Fruit fly (Drosophila melanogaster) whole organism, embryonic: Measurements from ENCODE around the gene Srp19.

Experiments
- Atf6 ChIP-seq: fragments of 200-800 bp; sonication (Bioruptor generic); IDR thresholded peaks from 2 replicates; pipeline ENCODE4 v1.3.6; 2022; ENCODE audit warnings: missing biosample characterization, missing genetic modification characterization
- CG10654 ChIP-seq: fragments of 200-800 bp; sonication (Bioruptor generic); optimal IDR thresholded peaks from 2 replicates; lab custom pipeline; 2016; ENCODE audit warnings: missing biosample characterization, missing genetic modification characterization
- CG12236 ChIP-seq: fragments of 200-800 bp; sonication (Bioruptor generic); optimal IDR thresholded peaks from 2 replicates; lab custom pipeline; 2016; ENCODE audit warnings: missing biosample characterization, missing genetic modification characterization
- CG1233 ChIP-seq: fragments of 200-800 bp; sonication (Bioruptor generic); optimal IDR thresholded peaks from 4 replicates; lab custom pipeline; 2018; ENCODE audit warnings: missing biosample characterization, mild to moderate bottlenecking, missing genetic modification characterization
- CG12391 ChIP-seq: fragments of 200-800 bp; sonication (Bioruptor generic); optimal IDR thresholded peaks from 3 replicates; lab custom pipeline; 2018; ENCODE audit warnings: missing biosample characterization, mild to moderate bottlenecking, missing genetic modification characterization, moderate library complexity
- CG12769 ChIP-seq: fragments of 200-800 bp; sonication (Bioruptor generic); optimal IDR thresholded peaks from 2 replicates; lab custom pipeline; 2019; ENCODE audit warnings: missing biosample characterization, mild to moderate bottlenecking, missing genetic modification characterization, moderate library complexity
- CG13287 ChIP-seq: fragments of 200-800 bp; sonication (Bioruptor generic); IDR thresholded peaks from 2 replicates; pipeline ENCODE4 v1.3.6; 2022; ENCODE audit warnings: missing biosample characterization, missing genetic modification characterization; ENCODE audit not compliant: partially characterized antibody
- CG15479 ChIP-seq: fragments of 200-800 bp; sonication (Bioruptor generic); optimal IDR thresholded peaks from 3 replicates; lab custom pipeline; 2019; ENCODE audit warnings: missing biosample characterization, mild to moderate bottlenecking, missing genetic modification characterization, moderate library complexity
- CG15601 ChIP-seq: fragments of 200-800 bp; sonication (Bioruptor generic); optimal IDR thresholded peaks from 3 replicates; lab custom pipeline; 2019; ENCODE audit warnings: missing biosample characterization, mild to moderate bottlenecking, missing genetic modification characterization, moderate library complexity
- CG18262 ChIP-seq: fragments of 200-800 bp; optimal IDR thresholded peaks from 3 replicates; lab custom pipeline; 2019; ENCODE audit warnings: missing biosample characterization, mild to moderate bottlenecking, missing genetic modification characterization, moderate library complexity
- CG3995 ChIP-seq: fragments of 200-800 bp; sonication (Bioruptor generic); optimal IDR thresholded peaks from 3 replicates; lab custom pipeline; 2016; ENCODE audit warnings: missing biosample characterization, missing genetic modification characterization
- CG4282 ChIP-seq: fragments of 200-800 bp; sonication (Bioruptor generic); optimal IDR thresholded peaks from 2 replicates; lab custom pipeline; 2016; ENCODE audit warnings: missing biosample characterization, missing genetic modification characterization
- CG4328 ChIP-seq: fragments of 200-800 bp; sonication (Bioruptor generic); optimal IDR thresholded peaks from 3 replicates; lab custom pipeline; 2017; ENCODE audit warnings: missing biosample characterization, missing genetic modification reagents, missing genetic modification characterization
- CG4730 ChIP-seq: fragments of 200-800 bp; sonication (Bioruptor generic); IDR thresholded peaks from 2 replicates; pipeline ENCODE4 v1.3.6; 2022; ENCODE audit warnings: missing biosample characterization, missing genetic modification characterization
- CG8089 ChIP-seq: fragments of 200-800 bp; sonication (Bioruptor generic); optimal IDR thresholded peaks from 3 replicates; lab custom pipeline; 2016; ENCODE audit warnings: missing biosample characterization, missing genetic modification characterization
- CG8765 ChIP-seq: fragments of 200-800 bp; sonication (Bioruptor generic); IDR thresholded peaks from 2 replicates; pipeline ENCODE4 v1.3.6; 2022; ENCODE audit warnings: missing biosample characterization, missing genetic modification characterization
- CHES-1-like ChIP-seq: fragments of 200-800 bp; sonication (Bioruptor generic); optimal IDR thresholded peaks from 2 replicates; lab custom pipeline; 2016; ENCODE audit warnings: missing biosample characterization, missing genetic modification characterization
- D ChIP-seq, 2 experiments: fragments of 200-800 bp in 1 of 2; fragments of >200 bp in 1 of 2; sonication (Bioruptor generic) in 1 of 2; optimal IDR thresholded peaks; 2 replicates in 1 of 2; 3 replicates in 1 of 2; lab custom pipeline; 2017; ENCODE audit warnings: mild to moderate bottlenecking in 1 of 2, missing biosample characterization in 1 of 2, missing genetic modification characterization in 1 of 2, missing genetic modification reagents in 1 of 2
- Deaf1 ChIP-seq: fragments of 200-800 bp; optimal IDR thresholded peaks from 3 replicates; lab custom pipeline; 2019; ENCODE audit warnings: missing biosample characterization, mild to moderate bottlenecking, missing genetic modification characterization, moderate library complexity
- Dip2 ChIP-seq: fragments of 200-800 bp; sonication (Bioruptor generic); IDR thresholded peaks from 2 replicates; pipeline ENCODE4 v1.3.6; 2022; ENCODE audit warnings: missing biosample characterization, missing genetic modification characterization
- Dll ChIP-seq: fragments of 200-800 bp; sonication (Bioruptor generic); IDR thresholded peaks from 4 replicates; pipeline ENCODE4 v1.3.6; 2022; ENCODE audit warnings: missing biosample characterization, missing genetic modification characterization; ENCODE audit not compliant: partially characterized antibody
- H15 ChIP-seq: fragments of 200-800 bp; sonication (Bioruptor generic); IDR thresholded peaks from 3 replicates; pipeline ENCODE4 v1.3.6; 2022; ENCODE audit warnings: missing biosample characterization, missing genetic modification characterization
- H2.0 ChIP-seq: fragments of 200-800 bp; sonication (Bioruptor generic); IDR thresholded peaks from 2 replicates; pipeline ENCODE4 v1.3.6; 2022; ENCODE audit warnings: missing biosample characterization, missing genetic modification characterization
- Lpt ChIP-seq: fragments of >200 bp; optimal IDR thresholded peaks from 2 replicates; lab custom pipeline; 2018; ENCODE audit warnings: missing biosample characterization, missing genetic modification characterization
- NfI ChIP-seq: fragments of 200-800 bp; sonication (Bioruptor generic); optimal IDR thresholded peaks from 3 replicates; lab custom pipeline; 2018; ENCODE audit warnings: missing biosample characterization, mild to moderate bottlenecking, missing genetic modification characterization, moderate library complexity
- Scr ChIP-seq: fragments of 200-800 bp; sonication (Bioruptor generic); IDR thresholded peaks from 2 replicates; pipeline ENCODE4 v1.3.6; 2022; ENCODE audit warnings: missing biosample characterization, missing genetic modification characterization; ENCODE audit not compliant: partially characterized antibody
- Side ChIP-seq: fragments of 200-800 bp; sonication (Bioruptor generic); optimal IDR thresholded peaks from 2 replicates; lab custom pipeline; 2016; ENCODE audit warnings: missing biosample characterization, missing genetic modification characterization
- Sry-δ ChIP-seq: fragments of 200-800 bp; sonication (Bioruptor generic); optimal IDR thresholded peaks from 2 replicates; lab custom pipeline; 2016; ENCODE audit warnings: missing biosample characterization, missing genetic modification characterization
- Tbp ChIP-seq: fragments of >200 bp; optimal IDR thresholded peaks from 2 replicates; lab custom pipeline; 2018; ENCODE audit warnings: missing biosample characterization, missing genetic modification characterization
- danr ChIP-seq: fragments of 200-800 bp; sonication (Bioruptor generic); IDR thresholded peaks from 2 replicates; pipeline ENCODE4 v1.3.6; 2022; ENCODE audit warnings: missing biosample characterization, missing genetic modification characterization
- disco-r ChIP-seq: fragments of 200-800 bp; sonication (Bioruptor generic); optimal IDR thresholded peaks from 2 replicates; lab custom pipeline; 2016; ENCODE audit warnings: missing biosample characterization, missing genetic modification characterization
- fd96Cb ChIP-seq: fragments of 200-800 bp; sonication (Bioruptor generic); optimal IDR thresholded peaks from 2 replicates; lab custom pipeline; 2018; ENCODE audit warnings: missing biosample characterization, mild to moderate bottlenecking, missing genetic modification characterization, moderate library complexity
- grn ChIP-seq: fragments of 200-800 bp; sonication (Bioruptor generic); optimal IDR thresholded peaks from 3 replicates; lab custom pipeline; 2017; ENCODE audit warnings: missing biosample characterization, missing genetic modification characterization
- gt ChIP-seq: fragments of 200-800 bp; sonication (Bioruptor generic); IDR thresholded peaks from 2 replicates; pipeline ENCODE4 v1.3.6; 2022; ENCODE audit warnings: missing biosample characterization, missing genetic modification characterization
- h ChIP-seq: fragments of >200 bp; optimal IDR thresholded peaks from 2 replicates; lab custom pipeline; 2017
- ken ChIP-seq: fragments of 200-800 bp; sonication (Bioruptor generic); IDR thresholded peaks from 3 replicates; pipeline ENCODE4 v1.3.6; 2022; ENCODE audit warnings: missing biosample characterization, missing genetic modification characterization
- lbe ChIP-seq: fragments of 200-800 bp; sonication (Bioruptor generic); optimal IDR thresholded peaks from 2 replicates; lab custom pipeline; 2016; ENCODE audit warnings: missing biosample characterization, mild to moderate bottlenecking, missing genetic modification characterization
- nau ChIP-seq: fragments of 200-800 bp; sonication (Bioruptor generic); optimal IDR thresholded peaks from 3 replicates; lab custom pipeline; 2017; ENCODE audit warnings: missing biosample characterization, mild to moderate bottlenecking, missing genetic modification characterization, missing genetic modification reagents
- seq ChIP-seq: fragments of 200-800 bp; sonication (Bioruptor generic); IDR thresholded peaks from 2 replicates; pipeline ENCODE4 v1.3.6; 2022; ENCODE audit warnings: missing biosample characterization, missing genetic modification characterization
- stwl ChIP-seq: fragments of 200-800 bp; sonication (Bioruptor generic); optimal IDR thresholded peaks from 3 replicates; lab custom pipeline; 2018; ENCODE audit warnings: missing biosample characterization, mild to moderate bottlenecking, missing genetic modification characterization, moderate library complexity
- sug ChIP-seq: fragments of 200-800 bp; optimal IDR thresholded peaks from 2 replicates; lab custom pipeline; 2019; ENCODE audit warnings: missing biosample characterization, mild to moderate bottlenecking, missing genetic modification characterization, moderate library complexity
- tx ChIP-seq: fragments of 200-800 bp; sonication (Bioruptor generic); optimal IDR thresholded peaks from 2 replicates; lab custom pipeline; 2016; ENCODE audit warnings: missing biosample characterization, missing genetic modification characterization
- vfl ChIP-seq: fragments of 200-800 bp; sonication (Bioruptor generic); optimal IDR thresholded peaks from 2 replicates; lab custom pipeline; 2016; ENCODE audit warnings: missing biosample characterization, missing genetic modification characterization

The Srp19 gene

DNA sequence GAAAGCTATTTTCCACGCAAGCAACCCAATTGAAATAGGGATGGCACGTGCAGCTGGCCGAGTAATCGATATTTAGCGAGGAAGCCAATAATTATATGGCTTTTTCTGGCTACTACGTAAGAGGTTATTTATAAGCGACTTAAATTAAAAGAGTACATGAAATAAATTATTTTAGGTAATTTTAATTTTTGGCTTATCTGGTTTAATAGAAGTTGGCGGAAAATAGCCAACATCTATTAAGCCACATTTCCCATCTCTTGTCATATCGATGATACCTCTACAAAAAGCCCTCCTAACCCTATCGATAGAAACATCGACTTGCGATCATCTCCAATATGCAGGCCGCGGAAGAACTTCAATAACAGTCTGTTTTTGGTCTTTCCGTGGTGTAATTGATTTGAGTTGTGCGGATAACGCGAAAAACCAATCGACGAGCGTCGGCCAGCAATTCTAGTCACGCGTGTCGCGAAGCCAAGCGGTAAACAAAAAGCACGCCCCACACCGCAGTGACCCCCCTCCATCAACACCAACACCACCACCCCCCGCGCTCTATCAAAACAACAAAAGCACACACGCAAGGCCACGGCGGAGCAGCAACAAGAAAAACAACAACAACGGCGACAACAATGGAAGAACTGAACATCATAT is at the start of gene Srp19, which contains the start of gene qm (continued):
- TF ChIP-seq Sry-δ (GFP tag; lab: Kevin White, UChicago) (peak; percentile 94), Dip2 (GFP tag; lab: Robert Waterston, UW) (no peak), CG4730 (GFP tag; lab: Robert Waterston, UW) (no peak), CG13287 (GFP tag; lab: Robert Waterston, UW) (peak; percentile 87), danr (GFP tag; lab: Robert Waterston, UW) (no peak), h (lab: Kevin White, UChicago) (no peak), disco-r (GFP tag; lab: Kevin White, UChicago) (no peak), CG10654 (GFP tag; lab: Kevin White, UChicago) (peak; percentile 15), CHES-1-like (GFP tag; lab: Kevin White, UChicago) (peak; percentile 16), nau (GFP tag; lab: Kevin White, UChicago) (peak; percentile 29), Deaf1 (peak; percentile 2), CG3995 (no peak), gt (GFP tag; lab: Robert Waterston, UW) (no peak), CG15479 (GFP tag; lab: Kevin White, UChicago) (no peak), CG12236 (GFP tag; lab: Kevin White, UChicago) (no peak), CG1233 (GFP tag; lab: Kevin White, UChicago) (peak; percentile 39), lbe (peak; percentile 18), stwl (tag; lab: Kevin White, UChicago) (peak; percentile 20), D (optimal IDR thresholded peaks at IDR 0.05; lab: Kevin White, UChicago) (no peak), D (GFP tag; optimal IDR thresholded peaks at IDR 0.05; lab: Kevin White, UChicago) (peak; percentile 26), ken (GFP tag; lab: Robert Waterston, UW) (0 out of 3 replicates have a peak, but pooled peaks have one; percentile 58), CG8089 (GFP tag; lab: Kevin White, UChicago) (no peak), NfI (GFP tag; lab: Kevin White, UChicago) (peak; percentile 0), Dll (peak; percentile 91), fd96Cb (tag; lab: Kevin White, UChicago) (peak; percentile 30), tx (GFP tag; lab: Kevin White, UChicago) (peak; percentile 27), vfl (GFP tag; lab: Kevin White, UChicago) (peak; percentile 54), CG15601 (tag; lab: Kevin White, UChicago) (peak; percentile 46), CG4328 (GFP tag; lab: Kevin White, UChicago) (no peak), CG4282 (GFP tag; lab: Kevin White, UChicago) (no peak), Tbp (GFP tag; lab: Kevin White, UChicago) (no peak), CG8765 (GFP tag; lab: Robert Waterston, UW) (no peak), CG18262 (tag; lab: Kevin White, UChicago) (peak; percentile 45), seq (GFP tag; lab: Robert Waterston, UW) (no peak), sug (tag; lab: Kevin White, UChicago) (peak; percentile 62), CG12391 (tag; lab: Kevin White, UChicago) (peak; percentile 70), CG12769 (peak; percentile 24), Lpt (no peak), grn (GFP tag; lab: Kevin White, UChicago) (no peak)
- TF ChIP-seq, all 482 proteins: peak for 264

DNA sequence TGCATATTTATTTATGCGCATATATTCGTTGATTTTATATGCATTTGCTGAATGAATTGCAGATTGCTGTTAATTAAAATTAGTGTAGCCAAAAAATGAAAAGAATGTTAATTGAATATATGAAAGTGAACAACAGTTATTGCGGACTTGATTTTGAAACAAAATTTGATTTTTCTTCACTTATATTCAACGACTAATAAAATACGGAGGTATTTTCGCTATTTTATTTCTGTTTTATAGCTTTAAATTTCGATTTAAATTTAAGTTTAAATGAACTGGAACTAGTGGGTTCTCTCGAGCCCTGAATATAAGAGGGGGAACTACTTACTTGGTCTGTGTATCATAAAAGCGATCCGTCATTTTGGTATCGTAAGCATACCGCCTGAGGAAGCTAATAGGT is 48.2 kb upstream of the Srp19 start, which contains the start of gene CG32379:
TSS of gene CG32379 (plus strand) at position 301 of the 400 bp plus-strand sequence.
- TF ChIP-seq Atf6 (GFP tag; lab: Robert Waterston, UW), result no peak
- no peak for TF ChIP-seq Side (GFP tag; lab: Kevin White, UChicago)
- TF ChIP-seq H15 (GFP tag; lab: Robert Waterston, UW), result no peak
- TF ChIP-seq H2.0, result no peak
- TF ChIP-seq Scr (GFP tag; lab: Robert Waterston, UW), result no peak
